Fruit fly (Drosophila melanogaster): ENCODE data around the gene slgA.

The slgA gene

DNA sequence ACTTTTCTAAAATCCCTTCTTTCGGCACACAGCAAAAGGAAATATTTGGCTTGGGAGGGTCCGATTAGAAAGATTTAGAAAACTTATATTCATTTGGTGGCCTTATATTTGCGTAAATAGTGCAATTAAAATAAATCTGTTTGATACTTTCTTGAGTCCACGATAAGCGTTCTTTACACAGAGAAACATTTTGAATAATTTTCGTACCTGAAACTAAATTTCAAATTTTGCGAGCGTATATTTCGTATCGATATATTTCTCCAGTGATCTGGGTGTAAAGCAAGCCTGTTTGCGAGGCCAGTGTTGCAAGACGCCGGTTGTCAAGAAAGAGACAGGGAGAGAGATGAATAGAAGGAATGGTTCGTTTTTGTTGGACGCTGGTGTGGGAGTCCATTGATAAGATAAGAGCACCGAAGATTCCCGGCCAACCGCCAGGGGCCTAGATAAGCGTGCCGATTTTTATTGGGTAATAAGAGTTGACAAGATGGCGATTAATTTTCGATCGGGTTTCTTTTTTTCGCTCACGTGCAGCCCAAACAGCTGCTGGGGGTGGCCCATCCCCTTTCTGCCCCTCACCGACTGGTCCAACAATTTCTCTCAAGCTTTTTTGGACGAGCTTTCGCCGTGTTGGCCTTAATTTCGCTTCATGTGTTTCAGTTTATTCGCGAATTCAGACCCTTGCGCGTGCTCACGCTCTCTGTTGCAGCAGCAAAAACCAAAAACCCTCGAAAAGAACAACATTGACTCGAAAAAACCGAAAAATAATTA lies at the start of gene slgA:
slgA (plus strand) TSS at position 344 of the 768 bp plus-strand sequence.
- TF ChIP-seq Max (GFP tag; optimal IDR thresholded peaks at IDR 0.05) (peak; percentile 2), CG9817 (tag; optimal IDR thresholded peaks at IDR 0.05) (no peak), abd-A (tag; optimal IDR thresholded peaks at IDR 0.05) (no peak), CG14860 (GFP tag; IDR thresholded peaks at IDR 0.05; ENCODE audit: partially characterized antibody) (peak; percentile 50; the same call in 1 of the 3 replicates), CG10274 (GFP tag; optimal IDR thresholded peaks at IDR 0.05) (no peak), eyg (GFP tag; optimal IDR thresholded peaks at IDR 0.05) (no peak), org-1 (GFP tag; optimal IDR thresholded peaks at IDR 0.05) (no peak), Atf3 (GFP tag; optimal IDR thresholded peaks at IDR 0.05) (no peak), CG8359 (GFP tag; optimal IDR thresholded peaks at IDR 0.05; ENCODE audit: borderline replicate concordance) (no peak), Myb (GFP tag; optimal IDR thresholded peaks at IDR 0.05) (peak; percentile 75), CG3995 (GFP tag; optimal IDR thresholded peaks at IDR 0.05) (peak; percentile 70), CG18599 (GFP tag; optimal IDR thresholded peaks at IDR 0.05) (peak; percentile 19), C15 (GFP tag; IDR thresholded peaks at IDR 0.05) (no peak), Oli (tag; optimal IDR thresholded peaks at IDR 0.05) (no peak), da (GFP tag; optimal IDR thresholded peaks at IDR 0.05) (no peak), ash1 (GFP tag; optimal IDR thresholded peaks at IDR 0.05) (no peak), grn (GFP tag; optimal IDR thresholded peaks at IDR 0.05) (peak; percentile 37), CG6272 (GFP tag; IDR thresholded peaks at IDR 0.05) (no peak), schlank (tag; optimal IDR thresholded peaks at IDR 0.05) (no peak), Neu2 (GFP tag; optimal IDR thresholded peaks at IDR 0.05; ENCODE audit: borderline replicate concordance) (no peak), CG8290 (GFP tag; optimal IDR thresholded peaks at IDR 0.05) (peak; percentile 61), CG8290 (tag; optimal IDR thresholded peaks at IDR 0.05) (peak; percentile 18 to 83), trh (GFP tag; optimal IDR thresholded peaks at IDR 0.05) (no peak), CG1233 (GFP tag; optimal IDR thresholded peaks at IDR 0.05) (no peak), Ptx1 (GFP tag; IDR thresholded peaks at IDR 0.05) (peak; percentile 7; the same call in 1 of the 2 replicates), pan (optimal IDR thresholded peaks at IDR 0.05) (no peak), pan (GFP tag; optimal IDR thresholded peaks at IDR 0.05 in 1 of 2, IDR thresholded peaks at IDR 0.05 in 1 of 2) (peak in 1 of 2 experiments; percentile 28), CG33557 (GFP tag; optimal IDR thresholded peaks at IDR 0.05) (no peak), Lpt (GFP tag; optimal IDR thresholded peaks at IDR 0.05) (no peak), twi (tag; optimal IDR thresholded peaks at IDR 0.05) (no peak), CG10147 (GFP tag; optimal IDR thresholded peaks at IDR 0.05) (no peak), YL-1 (GFP tag; optimal IDR thresholded peaks at IDR 0.05) (peak; percentile 10), Tbp (GFP tag; optimal IDR thresholded peaks at IDR 0.05) (no peak), dan (GFP tag; IDR thresholded peaks at IDR 0.05) (no peak), CG17612 (GFP tag; IDR thresholded peaks at IDR 0.05) (no peak), grau (tag; optimal IDR thresholded peaks at IDR 0.05) (peak; percentile 29), hkb (optimal IDR thresholded peaks at IDR 0.05) (no peak), hkb (GFP tag; IDR thresholded peaks at IDR 0.05) (no peak), CG3838 (GFP tag; optimal IDR thresholded peaks at IDR 0.05) (no peak), her (GFP tag; optimal IDR thresholded peaks at IDR 0.05) (peak; percentile 30), CG10321 (GFP tag; IDR thresholded peaks at IDR 0.05) (peak; percentile 68), CG32767 (GFP tag; IDR thresholded peaks at IDR 0.05) (no peak), Atf-2 (GFP tag; optimal IDR thresholded peaks at IDR 0.05) (no peak), Sry-β (GFP tag; optimal IDR thresholded peaks at IDR 0.05) (no peak), emc (GFP tag; optimal IDR thresholded peaks at IDR 0.05) (no peak), CG3847 (GFP tag; IDR thresholded peaks at IDR 0.05) (peak; percentile 47; the same call in 1 of the 2 replicates), CoRest (tag; optimal IDR thresholded peaks at IDR 0.05) (peak; percentile 48), lilli (GFP tag; optimal IDR thresholded peaks at IDR 0.05) (peak; percentile 47), CG12155 (GFP tag; optimal IDR thresholded peaks at IDR 0.05) (peak; percentile 18), ci (GFP tag; IDR thresholded peaks at IDR 0.05) (peak; percentile 49; the same call in 1 of the 3 replicates), Rfx (GFP tag; IDR thresholded peaks at IDR 0.05) (peak; percentile 64)

All from whole organism, embryonic.